Worm (Caenorhabditis elegans) whole organism, L1 larva: ENCODE data around the gene B0281.3.

Experiments
- C04F5.9 ChIP-seq: sonication (generic microtip); optimal IDR thresholded peaks from 2 replicates; lab custom pipeline; 2016; ENCODE audit warnings: missing genetic modification characterization, missing compliant biosample characterization
- aha-1 ChIP-seq: fragments of 150-350 bp; optimal IDR thresholded peaks from 2 replicates; lab custom pipeline; 2014; ENCODE audit warnings: missing biosample characterization, missing genetic modification characterization
- alr-1 ChIP-seq: fragments of 200-800 bp; sonication (Bioruptor generic); optimal IDR thresholded peaks from 2 replicates; lab custom pipeline; 2018; ENCODE audit warnings: borderline replicate concordance, mild to moderate bottlenecking, missing genetic modification characterization, missing compliant biosample characterization
- aly-2 ChIP-seq: fragments of 150-350 bp; optimal IDR thresholded peaks from 2 replicates; lab custom pipeline; 2014; ENCODE audit warnings: missing biosample characterization, missing genetic modification characterization
- ama-1 ChIP-seq: fragments of 150-350 bp; optimal IDR thresholded peaks from 2 replicates; lab custom pipeline; 2014
- ceh-82 ChIP-seq, 3 experiments: fragments of 150-350 bp in 1 of 3; sonication (generic microtip) in 2 of 3; optimal IDR thresholded peaks; 2 replicates each; lab custom pipeline; 2014 to 2017; ENCODE audit warnings: missing biosample characterization in 3 of 3, missing genetic modification characterization in 3 of 3
- ces-1 ChIP-seq: fragments of 150-350 bp; optimal IDR thresholded peaks from 2 replicates; lab custom pipeline; 2014; ENCODE audit warnings: missing biosample characterization, missing genetic modification reagents, missing genetic modification characterization
- efl-1 ChIP-seq, 4 experiments: fragments of 150-350 bp; optimal IDR thresholded peaks in 3 of 4; peaks in 1 of 4; 1 replicate in 1 of 4; 2 replicates in 3 of 4; lab custom pipeline; 2014; ENCODE audit warnings: missing biosample characterization in 2 of 4, missing genetic modification characterization in 2 of 4, missing genetic modification reagents in 2 of 4
- elt-3 ChIP-seq, 6 experiments: fragments of 150-350 bp in 1 of 6; sonication (generic microtip); optimal IDR thresholded peaks; 2 replicates each; lab custom pipeline; 2017 to 2018; ENCODE audit warnings: missing biosample characterization in 6 of 6, missing genetic modification characterization in 6 of 6, inconsistent platforms in 1 of 6
- fkh-10 ChIP-seq: sonication (generic microtip); optimal IDR thresholded peaks from 2 replicates; lab custom pipeline; 2017; ENCODE audit warnings: missing biosample characterization, missing genetic modification reagents, missing genetic modification characterization
- fkh-4 ChIP-seq: sonication (generic microtip); optimal IDR thresholded peaks from 2 replicates; lab custom pipeline; 2016; ENCODE audit warnings: missing compliant biosample characterization, missing genetic modification characterization, borderline replicate concordance
- fos-1 ChIP-seq: fragments of 150-350 bp; optimal IDR thresholded peaks from 2 replicates; lab custom pipeline; 2014; ENCODE audit warnings: missing biosample characterization, missing genetic modification characterization
- irx-1 ChIP-seq: sonication (generic microtip); optimal IDR thresholded peaks from 2 replicates; lab custom pipeline; 2016; ENCODE audit warnings: missing genetic modification characterization, missing compliant biosample characterization
- isw-1 ChIP-seq: fragments of 200-800 bp; sonication (Bioruptor generic); IDR thresholded peaks from 2 replicates; pipeline ENCODE4 v1.3.6; 2022; ENCODE audit warnings: missing genetic modification characterization, missing compliant biosample characterization
- jun-1 ChIP-seq: fragments of 150-350 bp; optimal IDR thresholded peaks from 2 replicates; lab custom pipeline; 2014; ENCODE audit warnings: missing biosample characterization, missing genetic modification reagents, missing genetic modification characterization
- lin-14 ChIP-seq: fragments of 200-800 bp; sonication (Bioruptor generic); optimal IDR thresholded peaks from 2 replicates; lab custom pipeline; 2018; ENCODE audit warnings: mild to moderate bottlenecking, missing genetic modification characterization, moderate library complexity, missing compliant biosample characterization
- lin-15B ChIP-seq: fragments of 150-350 bp; sonication (generic microtip); optimal IDR thresholded peaks from 3 replicates; lab custom pipeline; 2014; ENCODE audit warnings: missing biosample characterization, missing genetic modification characterization
- mef-2 ChIP-seq: fragments of 150-350 bp; optimal IDR thresholded peaks from 2 replicates; lab custom pipeline; 2014; ENCODE audit warnings: missing biosample characterization, missing genetic modification characterization
- mep-1 ChIP-seq: fragments of 150-350 bp; optimal IDR thresholded peaks from 2 replicates; lab custom pipeline; 2014; ENCODE audit warnings: missing biosample characterization, missing genetic modification characterization
- nhr-20 ChIP-seq: sonication (generic microtip); optimal IDR thresholded peaks from 2 replicates; lab custom pipeline; 2016; ENCODE audit warnings: mild to moderate bottlenecking, missing genetic modification characterization, missing compliant biosample characterization
- nhr-237 ChIP-seq: fragments of 150-350 bp; optimal IDR thresholded peaks from 2 replicates; lab custom pipeline; 2014; ENCODE audit warnings: missing biosample characterization, missing genetic modification characterization
- nhr-47 ChIP-seq: sonication (generic microtip); optimal IDR thresholded peaks from 2 replicates; lab custom pipeline; 2016; ENCODE audit warnings: mild to moderate bottlenecking, missing genetic modification characterization, moderate library complexity, missing compliant biosample characterization
- nhr-71 ChIP-seq: sonication (generic microtip); optimal IDR thresholded peaks from 2 replicates; lab custom pipeline; 2016; ENCODE audit warnings: mild to moderate bottlenecking, missing genetic modification characterization, moderate library complexity, missing compliant biosample characterization
- nhr-76 ChIP-seq: sonication (generic microtip); optimal IDR thresholded peaks from 2 replicates; lab custom pipeline; 2017; ENCODE audit warnings: missing biosample characterization, missing genetic modification characterization
- nhr-77 ChIP-seq: fragments of 150-350 bp; optimal IDR thresholded peaks from 2 replicates; lab custom pipeline; 2014; ENCODE audit warnings: missing biosample characterization, missing genetic modification characterization
- nhr-85 ChIP-seq: sonication (generic microtip); peaks from one replicate; lab custom pipeline; 2016; ENCODE audit warnings: missing genetic modification characterization, inconsistent platforms, missing compliant biosample characterization
- pag-3 ChIP-seq: sonication (generic microtip); optimal IDR thresholded peaks from 2 replicates; lab custom pipeline; 2017; ENCODE audit warnings: missing genetic modification characterization, mild to moderate bottlenecking, missing compliant biosample characterization, antibody characterized with exemption, borderline replicate concordance; ENCODE audit not compliant: insufficient read depth
- sox-4 ChIP-seq: sonication (generic microtip); optimal IDR thresholded peaks from 2 replicates; lab custom pipeline; 2016; ENCODE audit warnings: missing genetic modification characterization, missing compliant biosample characterization
- sptf-1 ChIP-seq: fragments of 150-350 bp; optimal IDR thresholded peaks from 2 replicates; lab custom pipeline; 2014; ENCODE audit warnings: missing biosample characterization, missing genetic modification characterization
- tbx-2 ChIP-seq: sonication (generic microtip); optimal IDR thresholded peaks from 2 replicates; lab custom pipeline; 2016; ENCODE audit warnings: missing genetic modification characterization, missing compliant biosample characterization
- tlp-1 ChIP-seq: fragments of 150-350 bp; optimal IDR thresholded peaks from 2 replicates; lab custom pipeline; 2014; ENCODE audit warnings: missing biosample characterization, missing genetic modification characterization
- unc-86 ChIP-seq: sonication (generic microtip); optimal IDR thresholded peaks from 2 replicates; lab custom pipeline; 2016; ENCODE audit warnings: missing genetic modification characterization, missing compliant biosample characterization
- vab-15 ChIP-seq: sonication (generic microtip); optimal IDR thresholded peaks from 2 replicates; lab custom pipeline; 2017; ENCODE audit warnings: missing genotype, mild to moderate bottlenecking, missing genetic modification characterization, missing compliant biosample characterization
- xbp-1 ChIP-seq: sonication (generic microtip); optimal IDR thresholded peaks from 2 replicates; lab custom pipeline; 2016; ENCODE audit warnings: missing genetic modification characterization, missing compliant biosample characterization
- ztf-11 ChIP-seq, 2 experiments: sonication (generic microtip); optimal IDR thresholded peaks; 2 replicates each; lab custom pipeline; 2016 to 2017; ENCODE audit warnings: missing genetic modification characterization in 2 of 2, missing biosample characterization in 1 of 2, missing compliant biosample characterization in 1 of 2

Gene B0281.3

ce11 chrII:2298742-2299141 lies 8.1 kb upstream of the B0281.3 start, which contains the start of gene B0281.4:
B0281.4 (minus strand) TSS chrII:2298842.
- no peak for TF ChIP-seq lin-14 (GFP tag; lab: Kevin White, UChicago)
- no peak for TF ChIP-seq tbx-2 (tag; lab: Kevin White, UChicago)
- TF ChIP-seq nhr-85 = no peak
- TF ChIP-seq efl-1 (optimal IDR thresholded peaks at IDR 0.05; lab: Kevin White, UChicago) = no peak
- TF ChIP-seq efl-1 (GFP tag; optimal IDR thresholded peaks at IDR 0.05 in 1 of 2; lab: Kevin White, UChicago) = no peak
- TF ChIP-seq fkh-10 (GFP tag; lab: Kevin White, UChicago) = no peak
- no peak for TF ChIP-seq pag-3 (tag; lab: Kevin White, UChicago)
- no peak for TF ChIP-seq sptf-1 (tag; lab: Kevin White, UChicago)
- no peak for TF ChIP-seq nhr-76 (tag; lab: Kevin White, UChicago)
- TF ChIP-seq fos-1 = no peak

ce11 chrII:2300861-2301260 lies 6.0 kb upstream of the B0281.3 start, which contains the start of gene B0281.5:
B0281.5 (minus strand) TSS chrII:2300961.
- TF ChIP-seq nhr-20 (tag; lab: Kevin White, UChicago) (no peak), nhr-77 (no peak), vab-15 (no peak), aly-2 (tag; lab: Kevin White, UChicago) (no peak), nhr-47 (tag; lab: Kevin White, UChicago) (no peak), mep-1 (no peak), ztf-11 (tag; optimal IDR thresholded peaks at IDR 0.05; lab: Kevin White, UChicago) (no peak), fkh-4 (tag; lab: Kevin White, UChicago) (no peak), ceh-82 (tag; optimal IDR thresholded peaks at IDR 0.05; lab: Kevin White, UChicago) (no peak), aha-1 (tag; lab: Kevin White, UChicago) (no peak), nhr-237 (no peak), ama-1 (lab: Kevin White, UChicago) (no peak), alr-1 (tag; lab: Kevin White, UChicago) (no peak), nhr-71 (tag; lab: Kevin White, UChicago) (no peak), pag-3 (tag; lab: Kevin White, UChicago) (no peak), xbp-1 (tag; lab: Kevin White, UChicago) (no peak), tlp-1 (tag; lab: Kevin White, UChicago) (no peak), mef-2 (tag; lab: Kevin White, UChicago) (no peak), irx-1 (no peak), fos-1 (no peak)

ce11 chrII:2302330-2302729 lies 4.5 kb upstream of the B0281.3 start, which contains the start of gene B0281.6:
B0281.6 (minus strand) TSS chrII:2302430.
- no peak for TF ChIP-seq jun-1 (tag; lab: Kevin White, UChicago)
- no peak for TF ChIP-seq efl-1 (optimal IDR thresholded peaks at IDR 0.05; lab: Kevin White, UChicago)
- peak in 1 of 2 experiments; percentile 22 for TF ChIP-seq efl-1 (GFP tag; optimal IDR thresholded peaks at IDR 0.05 in 1 of 2; lab: Kevin White, UChicago)
- TF ChIP-seq unc-86 (tag; lab: Kevin White, UChicago) = no peak
- no peak for TF ChIP-seq C04F5.9 (tag; lab: Kevin White, UChicago)
- TF ChIP-seq lin-15B (tag; lab: Kevin White, UChicago) = no peak
- TF ChIP-seq nhr-20 (tag; lab: Kevin White, UChicago) = no peak
- no peak for TF ChIP-seq sox-4

- TF ChIP-seq isw-1 (GFP tag; lab: Robert Waterston, UW) (no peak), elt-3 (tag; optimal IDR thresholded peaks at IDR 0.05; lab: Kevin White, UChicago) (no peak), pag-3 (tag; lab: Kevin White, UChicago) (no peak), ces-1 (GFP tag; lab: Kevin White, UChicago) (no peak)
- TF ChIP-seq, all 84 proteins: peak for 0
Observed at ce11 chrII:2304575-2304974, 2.3 kb upstream of the B0281.3 start.
